Fruit fly (Drosophila melanogaster): Measurements from ENCODE around the gene Spn28Da.
"Not testable (repeated sequence)": the region's sequence is repeated elsewhere in the genome, so short reads cannot be mapped to it uniquely, and the experiment has no call there.

The Spn28Da gene

dm6 chr2L:7875676-7876075 is 13.3 kb downstream of the Spn28Da start:
- TF ChIP-seq noc (tag; optimal IDR thresholded peaks at IDR 0.05): peak; percentile 33

- TF ChIP-seq noc (tag; optimal IDR thresholded peaks at IDR 0.05): no peak
These were observed 16.2 kb downstream of the Spn28Da start for dm6 chr2L:7872680-7873079.

- TF ChIP-seq noc (tag; optimal IDR thresholded peaks at IDR 0.05): no peak
These were observed 17.0 kb downstream of the Spn28Da start for dm6 chr2L:7871821-7872524.

- TF ChIP-seq noc (tag; optimal IDR thresholded peaks at IDR 0.05): no peak
These were observed 17.6 kb downstream of the Spn28Da start, which contains the start of gene Proc for dm6 chr2L:7871332-7871731. Gene Proc, minus strand, starts transcription at chr2L:7871432.

- TF ChIP-seq noc (tag; optimal IDR thresholded peaks at IDR 0.05): no peak
These were observed 18.7 kb downstream of the Spn28Da start for dm6 chr2L:7870212-7870611.

- TF ChIP-seq noc (tag; optimal IDR thresholded peaks at IDR 0.05): no peak
These were observed 20.3 kb downstream of the Spn28Da start for dm6 chr2L:7868608-7869007.

- TF ChIP-seq noc (tag; optimal IDR thresholded peaks at IDR 0.05): no peak
These were observed 27.2 kb downstream of the Spn28Da start for dm6 chr2L:7861733-7862132.

- no peak for TF ChIP-seq noc (tag; optimal IDR thresholded peaks at IDR 0.05)
These were observed 28.2 kb downstream of the Spn28Da start, which contains the start of gene TwdlE for dm6 chr2L:7860739-7861138. Gene TwdlE, minus strand, starts transcription at chr2L:7860839.

dm6 chr2L:7856380-7857127 is 32.4 kb downstream of the Spn28Da start, which contains the start of gene lectin-28C:
Gene lectin-28C, plus strand, starts transcription at chr2L:7857077.
- TF ChIP-seq noc (tag; optimal IDR thresholded peaks at IDR 0.05): not testable (repeated sequence)

dm6 chr2L:7855108-7855507 is 33.8 kb downstream of the Spn28Da start, which contains the start of gene CG14535:
Gene CG14535, minus strand, starts transcription at chr2L:7855475.
- TF ChIP-seq noc (tag; optimal IDR thresholded peaks at IDR 0.05): no peak

dm6 chr2L:7851609-7852008 is 37.3 kb downstream of the Spn28Da start:
- TF ChIP-seq noc (tag; optimal IDR thresholded peaks at IDR 0.05): no peak

dm6 chr2L:7850406-7850805 is 38.5 kb downstream of the Spn28Da start:
- TF ChIP-seq noc (tag; optimal IDR thresholded peaks at IDR 0.05): no peak

dm6 chr2L:7849472-7849871 is 39.5 kb downstream of the Spn28Da start:
- no peak for TF ChIP-seq noc (tag; optimal IDR thresholded peaks at IDR 0.05)

dm6 chr2L:7841244-7841643 is 47.7 kb downstream of the Spn28Da start:
- TF ChIP-seq noc (tag; optimal IDR thresholded peaks at IDR 0.05): no peak

dm6 chr2L:7840152-7840551 is 48.8 kb downstream of the Spn28Da start, which contains the start of gene CG14537:
Gene CG14537, plus strand, starts transcription at chr2L:7840452.
- TF ChIP-seq noc (tag; optimal IDR thresholded peaks at IDR 0.05): no peak

- no peak for TF ChIP-seq noc (tag; optimal IDR thresholded peaks at IDR 0.05)
These were observed 50.9 kb downstream of the Spn28Da start for dm6 chr2L:7838024-7838423.
